Worm (Caenorhabditis elegans): ENCODE measurements around the gene C29F9.2.

C29F9.2 gene

DNA sequence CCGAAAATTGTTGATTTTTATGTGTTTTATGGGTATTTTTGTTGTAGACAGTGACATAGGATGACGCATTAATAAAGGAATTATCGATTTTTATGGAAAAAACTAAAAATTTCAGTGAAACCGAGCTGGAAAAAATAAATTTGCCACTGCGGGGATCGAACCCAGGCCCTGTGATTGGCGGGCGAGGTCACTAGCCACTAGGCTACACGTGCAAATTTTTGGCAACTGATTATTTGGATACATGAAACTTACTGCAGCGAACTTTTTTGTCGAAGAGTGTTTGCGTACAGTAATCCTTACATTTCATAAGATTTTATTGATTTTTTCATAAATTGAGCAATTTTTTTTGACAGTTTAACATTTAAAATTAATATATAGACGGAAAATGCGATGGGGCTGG, 41.6 kb upstream of the C29F9.2 start (continued):
- no peak for TF ChIP-seq ces-1 (GFP tag; optimal IDR thresholded peaks at IDR 0.05)
- TF ChIP-seq spr-1 (tag; optimal IDR thresholded peaks at IDR 0.05), result peak; percentile 26
- peak; percentile 93 for TF ChIP-seq Y48G9A.11 (GFP tag; IDR thresholded peaks at IDR 0.05)
- TF ChIP-seq Y105C5A.15 (GFP tag; IDR thresholded peaks at IDR 0.05), result peak; percentile 78; the same call in 1 of the 2 replicates
- peak; percentile 72 for TF ChIP-seq mes-2 (tag; optimal IDR thresholded peaks at IDR 0.05; ENCODE audit: poor library complexity, severe bottlenecking)
- TF ChIP-seq ztf-11 (tag; optimal IDR thresholded peaks at IDR 0.05), result no peak
- no peak for TF ChIP-seq nhr-111 (GFP tag; optimal IDR thresholded peaks at IDR 0.05)
- TF ChIP-seq nhr-10 (tag; optimal IDR thresholded peaks at IDR 0.05), result no peak
- TF ChIP-seq lin-29 (GFP tag; IDR thresholded peaks at IDR 0.05), result no peak
- peak; percentile 80 for TF ChIP-seq dmd-8 (GFP tag; IDR thresholded peaks at IDR 0.05)
- no peak for TF ChIP-seq zag-1 (tag; optimal IDR thresholded peaks at IDR 0.05)
- TF ChIP-seq nhr-237 (tag; optimal IDR thresholded peaks at IDR 0.05), result no peak
- TF ChIP-seq D1046.2 (GFP tag; IDR thresholded peaks at IDR 0.05), result peak; percentile 62; the same call in 1 of the 2 replicates
- TF ChIP-seq ztf-7 (tag; optimal IDR thresholded peaks at IDR 0.05), result peak; percentile 26
- TF ChIP-seq ceh-44 (GFP tag; IDR thresholded peaks at IDR 0.05), result peak; percentile 3; the same call in 1 of the 2 replicates
- TF ChIP-seq ctbp-1 (GFP tag; IDR thresholded peaks at IDR 0.05), result peak; percentile 44; the same call in 1 of the 2 replicates
- no peak for TF ChIP-seq pqm-1 (tag; optimal IDR thresholded peaks at IDR 0.05)
- peak; percentile 66; the same call in 1 of the 2 replicates for TF ChIP-seq F26F4.8 (GFP tag; conservative IDR thresholded peaks at IDR 0.05)
- no peak for TF ChIP-seq ZK337.2 (GFP tag; IDR thresholded peaks at IDR 0.05)
- TF ChIP-seq rbr-2 (tag; optimal IDR thresholded peaks at IDR 0.05), result peak; percentile 12
- TF ChIP-seq zfp-2 (tag; optimal IDR thresholded peaks at IDR 0.05), result no peak
- TF ChIP-seq lsy-2 (tag; optimal IDR thresholded peaks at IDR 0.05), result peak in 1 of 2 experiments; percentile 68
- no peak for TF ChIP-seq mxl-3 (GFP tag; optimal IDR thresholded peaks at IDR 0.05)
- peak; percentile 61 for TF ChIP-seq unc-130 (GFP tag; optimal IDR thresholded peaks at IDR 0.05)
- peak in 1 of 2 experiments; percentile 75 for TF ChIP-seq daf-16 (GFP tag; optimal IDR thresholded peaks at IDR 0.05)
- peak; percentile 41 for TF ChIP-seq daf-16 (tag; optimal IDR thresholded peaks at IDR 0.05)
- TF ChIP-seq madf-5 (GFP tag; IDR thresholded peaks at IDR 0.05), result peak in 1 of 2 experiments; percentile 79; a peak in 2 of 4 replicates
- TF ChIP-seq Y5F2A.4 (GFP tag; optimal IDR thresholded peaks at IDR 0.05), result peak; percentile 50
- peak; percentile 46; the same call in 1 of the 2 replicates for TF ChIP-seq php-3 (GFP tag; IDR thresholded peaks at IDR 0.05)
- no peak for TF ChIP-seq ZK546.5 (tag; optimal IDR thresholded peaks at IDR 0.05)
- TF ChIP-seq dmd-6 (GFP tag; IDR thresholded peaks at IDR 0.05), result peak; percentile 40
- 0 out of 2 replicates have a peak, but pooled peaks have one; percentile 60 for TF ChIP-seq madf-9 (GFP tag; conservative IDR thresholded peaks at IDR 0.05)
- TF ChIP-seq F49E8.2 (tag; optimal IDR thresholded peaks at IDR 0.05; ENCODE audit: borderline replicate concordance), result peak; percentile 88
- no peak for TF ChIP-seq egl-27 (tag; optimal IDR thresholded peaks at IDR 0.05)
- TF ChIP-seq unc-62 (GFP tag; optimal IDR thresholded peaks at IDR 0.05 in 1 of 2), result peak in 1 of 2 experiments; percentile 84
- no peak for TF ChIP-seq unc-62 (tag; optimal IDR thresholded peaks at IDR 0.05)
- TF ChIP-seq lin-1 (GFP tag; IDR thresholded peaks at IDR 0.05), result peak; percentile 47; the same call in 1 of the 2 replicates
- peak; percentile 55 for TF ChIP-seq lin-13 (GFP tag; optimal IDR thresholded peaks at IDR 0.05)
- 0 out of 2 replicates have a peak, but pooled peaks have one; percentile 65 for TF ChIP-seq daf-19 (GFP tag; conservative IDR thresholded peaks at IDR 0.05)
- TF ChIP-seq saeg-2 (GFP tag; IDR thresholded peaks at IDR 0.05), result 0 out of 2 replicates have a peak, but pooled peaks have one; percentile 52
- TF ChIP-seq dmd-9 (GFP tag; IDR thresholded peaks at IDR 0.05), result 0 out of 2 replicates have a peak, but pooled peaks have one; percentile 55
- 0 out of 2 replicates have a peak, but pooled peaks have one; percentile 47 for TF ChIP-seq nhr-42 (GFP tag; IDR thresholded peaks at IDR 0.05)
- no peak for TF ChIP-seq hif-1 (tag; optimal IDR thresholded peaks at IDR 0.05)
- TF ChIP-seq F44E2.7 (GFP tag; IDR thresholded peaks at IDR 0.05), result peak; percentile 82; the same call in 1 of the 2 replicates
- TF ChIP-seq gei-8 (GFP tag; optimal IDR thresholded peaks at IDR 0.05), result peak; percentile 56
- no peak for TF ChIP-seq sdz-12 (GFP tag; optimal IDR thresholded peaks at IDR 0.05)
- peak; percentile 70 for TF ChIP-seq dve-1 (tag; optimal IDR thresholded peaks at IDR 0.05; ENCODE audit: insufficient read depth)
- peak; percentile 83 for TF ChIP-seq T20F7.1 (GFP tag; optimal IDR thresholded peaks at IDR 0.05)
- peak; percentile 30 for TF ChIP-seq dpl-1 (GFP tag; optimal IDR thresholded peaks at IDR 0.05)
- peak; percentile 52 for TF ChIP-seq nhr-102 (tag; optimal IDR thresholded peaks at IDR 0.05)
